Fruit fly (Drosophila melanogaster) whole organism, adult: ENCODE data around the gene CG32022.

Experiments
- CG14711 ChIP-seq: fragments of 200-800 bp; sonication (Bioruptor generic); optimal IDR thresholded peaks from 2 replicates; lab custom pipeline; 2018; ENCODE audit warnings: missing biosample characterization, mild to moderate bottlenecking, missing genetic modification characterization, moderate library complexity
- CG33017 ChIP-seq: fragments of 200-800 bp; sonication (Bioruptor generic); optimal IDR thresholded peaks from 2 replicates; lab custom pipeline; 2018; ENCODE audit warnings: missing biosample characterization, mild to moderate bottlenecking, missing genetic modification characterization, moderate library complexity
- CG7101 ChIP-seq: fragments of 200-800 bp; sonication (Bioruptor generic); optimal IDR thresholded peaks from 2 replicates; lab custom pipeline; 2018; ENCODE audit warnings: missing biosample characterization, mild to moderate bottlenecking, missing genetic modification characterization, moderate library complexity
- Clk ChIP-seq: fragments of 200-800 bp; sonication (Bioruptor generic); optimal IDR thresholded peaks from 2 replicates; lab custom pipeline; 2017; ENCODE audit warnings: missing biosample characterization, missing genetic modification characterization
- Hr96 ChIP-seq: fragments of 200-800 bp; sonication (Bioruptor generic); optimal IDR thresholded peaks from 2 replicates; lab custom pipeline; 2016; ENCODE audit warnings: missing biosample characterization, missing genetic modification characterization
- cic ChIP-seq: fragments of 200-800 bp; sonication (Bioruptor generic); optimal IDR thresholded peaks from 2 replicates; lab custom pipeline; 2017; ENCODE audit warnings: missing biosample characterization, mild to moderate bottlenecking, missing genetic modification characterization, moderate library complexity
- cnc ChIP-seq, 2 experiments: fragments of >200 bp; optimal IDR thresholded peaks; 2 replicates each; lab custom pipeline; 2017
- kay ChIP-seq: fragments of 200-800 bp; sonication (Bioruptor generic); peaks from one replicate; lab custom pipeline; 2016; ENCODE audit warnings: missing biosample characterization, missing genetic modification characterization, borderline replicate concordance
- ovo ChIP-seq: fragments of 200-800 bp; sonication (Bioruptor generic); optimal IDR thresholded peaks from 2 replicates; lab custom pipeline; 2016; ENCODE audit warnings: missing biosample characterization, missing genetic modification characterization
- toe ChIP-seq: fragments of 200-800 bp; sonication (Bioruptor generic); optimal IDR thresholded peaks from 2 replicates; lab custom pipeline; 2016; ENCODE audit warnings: missing biosample characterization, missing genetic modification characterization

- TF ChIP-seq toe (GFP tag; lab: Kevin White, UChicago) (no peak), ovo (GFP tag; lab: Kevin White, UChicago) (peak; percentile 29), Clk (GFP tag; lab: Kevin White, UChicago) (no peak), CG14711 (tag; lab: Kevin White, UChicago) (no peak), kay (GFP tag; lab: Kevin White, UChicago) (peak; percentile 79), CG33017 (no peak), cnc (optimal IDR thresholded peaks at IDR 0.05; lab: Kevin White, UChicago) (no peak), cic (GFP tag; lab: Kevin White, UChicago) (peak; percentile 47), Hr96 (GFP tag; lab: Kevin White, UChicago) (no peak), CG7101 (no peak)
These were observed 27.2 kb downstream of the CG32022 start for dm6 chr3L:8693558-8694502.
